Fruit fly (Drosophila melanogaster): ENCODE results near the gene CG32720.

CG32720 gene

DNA sequence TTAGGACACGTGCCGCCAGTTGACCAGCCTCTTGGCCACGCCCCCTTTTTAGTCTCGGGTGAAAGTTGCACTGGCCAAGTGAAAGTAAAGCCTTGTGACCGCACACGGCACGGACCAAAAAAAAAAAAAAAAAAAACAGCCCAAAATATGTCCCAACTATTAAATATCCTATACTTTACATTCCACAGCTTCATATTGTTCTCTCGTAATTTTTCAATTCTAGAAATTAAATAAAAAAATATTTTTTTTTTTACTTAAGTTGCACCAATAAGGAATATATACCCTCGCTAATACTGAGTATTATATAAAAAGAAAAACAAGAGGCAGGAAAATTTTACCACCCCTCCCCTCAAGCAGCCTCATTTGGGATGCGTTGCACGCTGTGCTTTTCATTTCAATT lies 50.5 kb downstream of the CG32720 start:
- no peak for TF ChIP-seq Hr83 (GFP tag; optimal IDR thresholded peaks at IDR 0.05; ENCODE audit: poor library complexity, severe bottlenecking)
- TF ChIP-seq N (GFP tag; optimal IDR thresholded peaks at IDR 0.05) = no peak
- no peak for TF ChIP-seq Rel (GFP tag; optimal IDR thresholded peaks at IDR 0.05)
- no peak for TF ChIP-seq Rel (tag; optimal IDR thresholded peaks at IDR 0.05)
- no peak for TF ChIP-seq Mio (GFP tag; optimal IDR thresholded peaks at IDR 0.05)
- no peak for TF ChIP-seq GATAd (GFP tag; optimal IDR thresholded peaks at IDR 0.05)
- TF ChIP-seq dsf (GFP tag; optimal IDR thresholded peaks at IDR 0.05; ENCODE audit: borderline replicate concordance) = no peak

All from whole organism, wandering third instar larva.